Worm (Caenorhabditis elegans): ENCODE results near the gene coq-3.

coq-3 gene

ce11 chrIV:14824878-14825352 is 28.8 kb upstream of the coq-3 start, which contains the start of gene sec-61.A (continued):
- TF ChIP-seq F52B5.7 (tag; optimal IDR thresholded peaks at IDR 0.05) (no peak), mes-4 (tag; optimal IDR thresholded peaks at IDR 0.05) (no peak), nhr-27 (tag; optimal IDR thresholded peaks at IDR 0.05) (no peak), sptf-2 (GFP tag; optimal IDR thresholded peaks at IDR 0.05) (no peak), tbp1 (GFP tag; optimal IDR thresholded peaks at IDR 0.05) (peak; percentile 70), dpff-1 (tag; optimal IDR thresholded peaks at IDR 0.05) (no peak), nfya-1 (tag; optimal IDR thresholded peaks at IDR 0.05; ENCODE audit: borderline replicate concordance, insufficient read depth) (no peak), ztf-6 (GFP tag; IDR thresholded peaks at IDR 0.05) (no peak), nhr-90 (tag; optimal IDR thresholded peaks at IDR 0.05) (peak; percentile 55), aptf-2 (GFP tag; conservative IDR thresholded peaks at IDR 0.05) (no peak), hlh-12 (tag; optimal IDR thresholded peaks at IDR 0.05) (no peak), bed-2 (GFP tag; IDR thresholded peaks at IDR 0.05) (no peak), lir-1 (GFP tag; conservative IDR thresholded peaks at IDR 0.05) (no peak), tlf-1 (GFP tag; optimal IDR thresholded peaks at IDR 0.05) (peak; percentile 77), hmg-20 (GFP tag; IDR thresholded peaks at IDR 0.05) (no peak), repo-1 (tag; optimal IDR thresholded peaks at IDR 0.05) (peak; percentile 43), B0336.3 (GFP tag; IDR thresholded peaks at IDR 0.05) (0 out of 2 replicates have a peak, but pooled peaks have one; percentile 27), F39B2.1 (GFP tag; IDR thresholded peaks at IDR 0.05) (no peak), cebp-1 (GFP tag; IDR thresholded peaks at IDR 0.05) (no peak), cebp-1 (tag; optimal IDR thresholded peaks at IDR 0.05) (peak; percentile 66), dpl-1 (GFP tag; optimal IDR thresholded peaks at IDR 0.05) (peak; percentile 24), nhr-80 (tag; optimal IDR thresholded peaks at IDR 0.05) (peak; percentile 89), aptf-3 (GFP tag; IDR thresholded peaks at IDR 0.05) (no peak), pha-4 (tag; optimal IDR thresholded peaks at IDR 0.05) (no peak), snpc-1.3 (tag; optimal IDR thresholded peaks at IDR 0.05; ENCODE audit: insufficient read depth) (peak; percentile 84), F37B4.10 (GFP tag; IDR thresholded peaks at IDR 0.05) (no peak), B0035.1 (tag; optimal IDR thresholded peaks at IDR 0.05) (no peak), F23B12.7 (tag; optimal IDR thresholded peaks at IDR 0.05; ENCODE audit: insufficient read depth) (peak; percentile 75), F33H1.4 (GFP tag; IDR thresholded peaks at IDR 0.05) (peak; percentile 95), ztf-18 (tag; optimal IDR thresholded peaks at IDR 0.05) (peak; percentile 83), atf-7 (tag; optimal IDR thresholded peaks at IDR 0.05) (peak; percentile 45), Y56A3A.18 (GFP tag; IDR thresholded peaks at IDR 0.05) (no peak), lin-35 (GFP tag; optimal IDR thresholded peaks at IDR 0.05) (peak in 1 of 3 experiments; percentile 24), ceh-58 (GFP tag; IDR thresholded peaks at IDR 0.05) (no peak), madf-8 (GFP tag; conservative IDR thresholded peaks at IDR 0.05) (no peak), ztf-28 (GFP tag; IDR thresholded peaks at IDR 0.05) (no peak), nhr-120 (GFP tag; IDR thresholded peaks at IDR 0.05) (no peak), C17E4.6 (GFP tag; IDR thresholded peaks at IDR 0.05) (no peak), attf-6 (GFP tag; IDR thresholded peaks at IDR 0.05) (peak; percentile 89), nfyb-1 (GFP tag; IDR thresholded peaks at IDR 0.05) (peak; percentile 83), B0261.1 (tag; optimal IDR thresholded peaks at IDR 0.05) (no peak), ZK185.1 (tag; optimal IDR thresholded peaks at IDR 0.05; ENCODE audit: poor library complexity, severe bottlenecking) (no peak), ceh-91 (GFP tag; IDR thresholded peaks at IDR 0.05) (peak; percentile 60), egl-44 (GFP tag; IDR thresholded peaks at IDR 0.05) (no peak), T26A5.8 (tag; optimal IDR thresholded peaks at IDR 0.05) (no peak), ceh-27 (GFP tag; optimal IDR thresholded peaks at IDR 0.05) (peak; percentile 52), lag-1 (GFP tag; IDR thresholded peaks at IDR 0.05) (no peak), hrde-1 (tag; optimal IDR thresholded peaks at IDR 0.05; ENCODE audit: borderline replicate concordance) (no peak), lin-54 (GFP tag; optimal IDR thresholded peaks at IDR 0.05) (peak; percentile 70)
